Fruit fly (Drosophila melanogaster) S2 (cell line): Measurements from ENCODE around the gene HDAC11.

Experiments
- CG8478 ChIP-seq: fragments of >200 bp; optimal IDR thresholded peaks from 2 replicates; lab custom pipeline; 2018
- CTCF ChIP-seq, 2 experiments: fragments of >200 bp; optimal IDR thresholded peaks; 2 replicates each; lab custom pipeline; 2018

DNA sequence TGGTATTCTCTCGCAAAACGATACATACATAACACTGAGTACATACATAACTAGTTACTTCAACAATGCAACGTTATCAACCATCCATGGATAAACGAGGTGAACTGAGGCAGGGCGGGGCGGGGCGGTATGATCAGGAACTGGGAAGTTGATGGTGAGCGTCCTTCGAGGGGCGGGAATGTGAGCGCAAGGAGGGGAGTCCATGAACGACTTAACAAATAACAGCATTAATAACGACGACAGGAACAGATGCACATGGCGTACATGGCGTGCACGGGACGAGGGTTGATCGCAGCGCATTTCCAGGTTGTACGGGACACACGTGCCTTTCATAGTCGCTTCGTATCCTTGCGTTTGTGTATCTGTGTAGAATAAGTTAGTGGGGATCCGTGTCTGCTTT is 11.9 kb upstream of the HDAC11 start:
- TF ChIP-seq CTCF (optimal IDR thresholded peaks at IDR 0.05; lab: Kevin White, UChicago) (no peak), CG8478 (lab: Kevin White, UChicago) (no peak)
